Worm (Caenorhabditis elegans) whole organism, L2 larva: ENCODE measurements around the gene pkhm-2.
A peak's percentile ranks its signal among the peaks of the same experiment; 100 is the strongest.

Experiments used
- C34F6.9 ChIP-seq: fragments of 150-350 bp; optimal IDR thresholded peaks from 2 replicates; lab custom pipeline; 2014; ENCODE audit warnings: missing biosample characterization, missing genetic modification characterization
- F13H6.1 ChIP-seq: sonication (generic microtip); optimal IDR thresholded peaks from 2 replicates; lab custom pipeline; 2016; ENCODE audit warnings: missing genetic modification characterization, missing compliant biosample characterization
- R02D3.7 ChIP-seq: fragments of 150-350 bp; optimal IDR thresholded peaks from 2 replicates; lab custom pipeline; 2014; ENCODE audit warnings: missing biosample characterization, missing genetic modification characterization
- ZK546.5 ChIP-seq: sonication (generic microtip); optimal IDR thresholded peaks from 2 replicates; lab custom pipeline; 2017; ENCODE audit warnings: missing biosample characterization, missing genetic modification characterization
- alr-1 ChIP-seq: fragments of 150-350 bp; optimal IDR thresholded peaks from 2 replicates; lab custom pipeline; 2014; ENCODE audit warnings: missing biosample characterization, missing genetic modification characterization
- aly-2 ChIP-seq: fragments of 150-350 bp; optimal IDR thresholded peaks from 2 replicates; lab custom pipeline; 2014; ENCODE audit warnings: missing biosample characterization, missing genetic modification characterization
- ama-1 ChIP-seq: fragments of 150-350 bp; optimal IDR thresholded peaks from 2 replicates; lab custom pipeline; 2018; ENCODE audit warnings: inconsistent platforms
- blmp-1 ChIP-seq: sonication (generic microtip); optimal IDR thresholded peaks from 2 replicates; lab custom pipeline; 2017; ENCODE audit warnings: missing genetic modification characterization, mild to moderate bottlenecking, missing compliant biosample characterization, antibody characterized with exemption, moderate library complexity; ENCODE audit not compliant: insufficient read depth
- ceh-82 ChIP-seq: fragments of 150-350 bp; optimal IDR thresholded peaks from 2 replicates; lab custom pipeline; 2014; ENCODE audit warnings: missing biosample characterization, missing genetic modification characterization
- crh-2 ChIP-seq: sonication (generic microtip); optimal IDR thresholded peaks from 2 replicates; lab custom pipeline; 2017; ENCODE audit warnings: missing biosample characterization, missing genetic modification characterization
- dmd-4 ChIP-seq: sonication (generic microtip); optimal IDR thresholded peaks from 2 replicates; lab custom pipeline; 2017; ENCODE audit warnings: missing biosample characterization, missing genetic modification characterization
- egl-27 ChIP-seq: sonication (generic microtip); optimal IDR thresholded peaks from 3 replicates; lab custom pipeline; 2017; ENCODE audit warnings: missing biosample characterization, missing genetic modification reagents, missing genetic modification characterization
- elt-1 ChIP-seq: fragments of 150-350 bp; optimal IDR thresholded peaks from 2 replicates; lab custom pipeline; 2014; ENCODE audit warnings: missing biosample characterization, missing genetic modification characterization
- gmeb-1 ChIP-seq: fragments of 150-350 bp; optimal IDR thresholded peaks from 2 replicates; lab custom pipeline; 2014; ENCODE audit warnings: missing biosample characterization, missing genetic modification characterization
- lin-11 ChIP-seq: fragments of 150-350 bp; sonication (generic microtip); optimal IDR thresholded peaks from 2 replicates; lab custom pipeline; 2014; ENCODE audit warnings: missing biosample characterization, missing genetic modification characterization, inconsistent platforms, mixed read lengths
- lin-13 ChIP-seq: fragments of 150-350 bp; optimal IDR thresholded peaks from 2 replicates; lab custom pipeline; 2014; ENCODE audit warnings: missing biosample characterization, missing genetic modification reagents, missing genetic modification characterization
- lin-39 ChIP-seq: fragments of 150-350 bp; optimal IDR thresholded peaks from 2 replicates; lab custom pipeline; 2014; ENCODE audit warnings: missing biosample characterization, missing genetic modification reagents, missing genetic modification characterization
- lsy-2 ChIP-seq, 2 experiments: fragments of 150-350 bp in 1 of 2; sonication (generic microtip) in 1 of 2; optimal IDR thresholded peaks; 2 replicates each; lab custom pipeline; 2014 to 2017; ENCODE audit warnings: missing biosample characterization in 2 of 2, missing genetic modification characterization in 2 of 2
- mab-5 ChIP-seq: fragments of 150-350 bp; optimal IDR thresholded peaks from 2 replicates; lab custom pipeline; 2014; ENCODE audit warnings: missing biosample characterization, missing genetic modification characterization
- mbf-1 ChIP-seq: sonication (generic microtip); optimal IDR thresholded peaks from 2 replicates; lab custom pipeline; 2017; ENCODE audit warnings: missing biosample characterization, missing genetic modification characterization
- mdl-1 ChIP-seq, 2 experiments: fragments of 150-350 bp in 1 of 2; sonication (generic microtip) in 1 of 2; optimal IDR thresholded peaks; 2 replicates each; lab custom pipeline; 2017; ENCODE audit warnings: missing biosample characterization in 2 of 2, missing genetic modification characterization in 2 of 2
- nhr-10 ChIP-seq: sonication (generic microtip); optimal IDR thresholded peaks from 2 replicates; lab custom pipeline; 2017; ENCODE audit warnings: missing biosample characterization, missing genetic modification characterization
- nhr-11 ChIP-seq: fragments of 150-350 bp; optimal IDR thresholded peaks from 2 replicates; lab custom pipeline; 2014; ENCODE audit warnings: missing biosample characterization, missing genetic modification characterization
- nhr-12 ChIP-seq: fragments of 150-350 bp; optimal IDR thresholded peaks from 2 replicates; lab custom pipeline; 2014; ENCODE audit warnings: missing biosample characterization, missing genetic modification characterization
- nhr-129 ChIP-seq: fragments of 150-350 bp; optimal IDR thresholded peaks from 2 replicates; lab custom pipeline; 2014; ENCODE audit warnings: missing biosample characterization, missing genetic modification characterization
- nhr-21 ChIP-seq: fragments of 150-350 bp; optimal IDR thresholded peaks from 2 replicates; lab custom pipeline; 2014; ENCODE audit warnings: missing biosample characterization, missing genetic modification characterization
- nhr-23 ChIP-seq: fragments of 150-350 bp; optimal IDR thresholded peaks from 2 replicates; lab custom pipeline; 2014; ENCODE audit warnings: missing biosample characterization, missing genetic modification reagents, missing genetic modification characterization
- nhr-237 ChIP-seq: fragments of 150-350 bp; optimal IDR thresholded peaks from 2 replicates; lab custom pipeline; 2014; ENCODE audit warnings: missing biosample characterization, missing genetic modification characterization
- nhr-25 ChIP-seq: fragments of 150-350 bp; sonication (generic microtip); optimal IDR thresholded peaks from 3 replicates; lab custom pipeline; 2014; ENCODE audit warnings: missing biosample characterization, missing genetic modification characterization
- nhr-77 ChIP-seq: fragments of 150-350 bp; optimal IDR thresholded peaks from 2 replicates; lab custom pipeline; 2014; ENCODE audit warnings: missing biosample characterization, missing genetic modification characterization
- peb-1 ChIP-seq: fragments of 150-350 bp; optimal IDR thresholded peaks from 2 replicates; lab custom pipeline; 2014; ENCODE audit warnings: missing biosample characterization, missing genetic modification characterization
- sem-4 ChIP-seq: fragments of 150-350 bp; optimal IDR thresholded peaks from 2 replicates; lab custom pipeline; 2014; ENCODE audit warnings: missing biosample characterization, missing genetic modification reagents, missing genetic modification characterization
- skn-1 ChIP-seq: sonication (generic microtip); optimal IDR thresholded peaks from 2 replicates; lab custom pipeline; 2017; ENCODE audit warnings: missing biosample characterization, missing genetic modification characterization
- sma-3 ChIP-seq: sonication (generic microtip); optimal IDR thresholded peaks from 2 replicates; lab custom pipeline; 2016; ENCODE audit warnings: missing genetic modification reagents, missing genetic modification characterization, missing compliant biosample characterization
- snpc-4 ChIP-seq: fragments of 150-350 bp; optimal IDR thresholded peaks from 2 replicates; lab custom pipeline; 2014; ENCODE audit warnings: missing biosample characterization, missing genetic modification characterization
- unc-39 ChIP-seq: fragments of 150-350 bp; optimal IDR thresholded peaks from 2 replicates; lab custom pipeline; 2014; ENCODE audit warnings: missing biosample characterization, missing genetic modification characterization
- unc-55 ChIP-seq: fragments of 150-350 bp; sonication (generic microtip); optimal IDR thresholded peaks from 3 replicates; lab custom pipeline; 2014; ENCODE audit warnings: missing biosample characterization, missing genetic modification reagents, missing genetic modification characterization
- unc-62 ChIP-seq: fragments of 150-350 bp; optimal IDR thresholded peaks from 2 replicates; lab custom pipeline; 2014; ENCODE audit warnings: missing biosample characterization, missing genetic modification reagents, missing genetic modification characterization
- zag-1 ChIP-seq: fragments of 150-350 bp; optimal IDR thresholded peaks from 2 replicates; lab custom pipeline; 2014; ENCODE audit warnings: missing biosample characterization, missing genetic modification characterization
- ztf-1 ChIP-seq: fragments of 200-800 bp; sonication (Bioruptor generic); conservative IDR thresholded peaks from 2 replicates; pipeline ENCODE4 v1.3.6; 2022; ENCODE audit warnings: missing genetic modification characterization, missing compliant biosample characterization
- ztf-11 ChIP-seq: sonication (generic microtip); optimal IDR thresholded peaks from 2 replicates; lab custom pipeline; 2017; ENCODE audit warnings: missing biosample characterization, missing genetic modification characterization
- ztf-4 ChIP-seq: fragments of 150-350 bp; optimal IDR thresholded peaks from 2 replicates; lab custom pipeline; 2014; ENCODE audit warnings: missing biosample characterization, missing genetic modification characterization

pkhm-2 gene

ce11 chrX:15188986-15189675 lies 7.9 kb upstream of the pkhm-2 start (continued):
- TF ChIP-seq snpc-4 (tag; lab: Kevin White, UChicago) = peak; percentile 16
- TF ChIP-seq lin-13 (GFP tag; lab: Kevin White, UChicago) = peak; percentile 63
- TF ChIP-seq peb-1 (tag; lab: Kevin White, UChicago) = no peak
- no peak for TF ChIP-seq aly-2 (tag; lab: Kevin White, UChicago)
- TF ChIP-seq lin-11 (tag; lab: Kevin White, UChicago) = peak; percentile 31
- TF ChIP-seq unc-62 = no peak

ce11 chrX:15188510-15188909 lies 7.2 kb upstream of the pkhm-2 start:
- no peak for TF ChIP-seq nhr-237 (tag; lab: Kevin White, UChicago)
- TF ChIP-seq unc-62 = no peak
- TF ChIP-seq skn-1 (tag; lab: Kevin White, UChicago) = peak; percentile 42
- no peak for TF ChIP-seq ama-1 (lab: Kevin White, UChicago)

DNA sequence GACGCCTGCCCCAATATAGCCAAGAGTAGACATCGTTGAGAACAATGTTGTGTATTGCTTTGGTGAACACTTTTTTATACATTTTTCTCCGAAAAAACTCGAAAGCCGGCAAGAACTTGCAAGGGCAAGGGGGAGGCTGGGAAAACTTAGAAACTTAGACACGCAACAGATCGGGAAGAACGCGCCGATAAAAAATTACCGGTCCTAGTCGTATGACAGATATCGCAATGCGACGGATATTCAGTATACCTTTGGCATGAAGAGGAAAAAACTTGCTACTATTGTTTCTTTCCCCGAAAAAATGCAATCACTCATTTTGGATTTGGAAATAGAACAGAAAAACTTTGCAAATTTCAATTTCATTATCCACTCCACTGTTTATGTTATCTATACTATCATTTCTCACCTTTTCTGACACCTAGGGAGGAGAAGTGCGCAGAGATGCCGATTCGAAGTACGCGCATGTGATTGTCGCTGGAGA lies 4.8 kb downstream of the pkhm-2 start, which contains the start of gene col-41:
col-41 (minus strand) TSS at position 51 of the 481 bp plus-strand sequence.
- TF ChIP-seq nhr-25 (tag; lab: Kevin White, UChicago) (peak; percentile 29), nhr-77 (tag; lab: Kevin White, UChicago) (no peak), nhr-11 (tag; lab: Kevin White, UChicago) (no peak), crh-2 (tag; lab: Kevin White, UChicago) (no peak), gmeb-1 (tag; lab: Kevin White, UChicago) (no peak), skn-1 (tag; lab: Kevin White, UChicago) (no peak), dmd-4 (no peak), nhr-23 (tag; lab: Kevin White, UChicago) (no peak), nhr-21 (tag; lab: Kevin White, UChicago) (peak; percentile 14), ama-1 (lab: Kevin White, UChicago) (no peak), ztf-4 (tag; lab: Kevin White, UChicago) (no peak)
- TF ChIP-seq, all 48 proteins: peak for 2

DNA sequence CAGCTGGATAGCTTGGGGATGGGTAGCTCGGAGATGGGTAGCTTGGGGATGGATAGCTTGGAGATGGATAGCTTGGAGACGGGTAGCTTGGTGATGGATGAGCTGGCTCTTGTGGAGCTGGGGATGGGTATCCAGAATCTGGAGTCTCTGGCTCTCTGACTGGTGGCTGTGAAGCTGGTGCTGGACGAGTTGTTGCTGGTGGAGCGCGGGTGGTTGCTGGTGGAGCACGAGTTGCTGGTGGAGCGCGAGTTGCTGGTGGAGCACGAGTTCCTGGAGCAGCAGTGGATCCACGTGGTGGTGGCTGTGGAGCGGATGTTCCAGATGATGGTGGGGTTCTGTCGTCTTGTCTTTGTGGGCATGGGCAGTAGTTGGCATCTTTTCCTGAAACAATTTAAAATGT lies 6.1 kb downstream of the pkhm-2 start:
- TF ChIP-seq lsy-2 (tag; optimal IDR thresholded peaks at IDR 0.05; lab: Kevin White, UChicago) (no peak), nhr-25 (tag; lab: Kevin White, UChicago) (no peak), nhr-23 (tag; lab: Kevin White, UChicago) (no peak)

- no peak for TF ChIP-seq skn-1 (tag; lab: Kevin White, UChicago)
- TF ChIP-seq nhr-129 (tag; lab: Kevin White, UChicago) = peak; percentile 74
- peak in 1 of 2 experiments; percentile 3 for TF ChIP-seq mdl-1 (tag; optimal IDR thresholded peaks at IDR 0.05; lab: Kevin White, UChicago)
- no peak for TF ChIP-seq nhr-10 (tag; lab: Kevin White, UChicago)
- TF ChIP-seq F13H6.1 = peak; percentile 85
- no peak for TF ChIP-seq aly-2 (tag; lab: Kevin White, UChicago)
- peak; percentile 85 for TF ChIP-seq unc-55 (GFP tag; lab: Kevin White, UChicago)
- TF ChIP-seq lsy-2 (tag; optimal IDR thresholded peaks at IDR 0.05; lab: Kevin White, UChicago) = peak; percentile 44 to 90
- no peak for TF ChIP-seq mbf-1 (tag; lab: Kevin White, UChicago)
- TF ChIP-seq C34F6.9 (tag; lab: Kevin White, UChicago) = peak; percentile 91
- no peak for TF ChIP-seq dmd-4
- no peak for TF ChIP-seq elt-1 (tag; lab: Kevin White, UChicago)
- no peak for TF ChIP-seq ceh-82
- TF ChIP-seq nhr-237 (tag; lab: Kevin White, UChicago) = no peak
- no peak for TF ChIP-seq nhr-23 (tag; lab: Kevin White, UChicago)
- TF ChIP-seq R02D3.7 (tag; lab: Kevin White, UChicago) = no peak
- TF ChIP-seq ztf-4 (tag; lab: Kevin White, UChicago) = peak; percentile 35
- peak; percentile 45 for TF ChIP-seq mab-5 (tag; lab: Kevin White, UChicago)
- TF ChIP-seq zag-1 = no peak
- TF ChIP-seq nhr-21 (tag; lab: Kevin White, UChicago) = peak; percentile 63
- TF ChIP-seq sma-3 (GFP tag; lab: Kevin White, UChicago) = peak; percentile 79
- TF ChIP-seq ZK546.5 (tag; lab: Kevin White, UChicago) = no peak
- no peak for TF ChIP-seq unc-39 (tag; lab: Kevin White, UChicago)
- peak; percentile 81 for TF ChIP-seq lin-13 (GFP tag; lab: Kevin White, UChicago)
- no peak for TF ChIP-seq lin-39 (tag; lab: Kevin White, UChicago)
- TF ChIP-seq nhr-77 (tag; lab: Kevin White, UChicago) = no peak
- TF ChIP-seq ztf-1 (GFP tag; lab: Robert Waterston, UW) = no peak
- no peak for TF ChIP-seq peb-1 (tag; lab: Kevin White, UChicago)
- TF ChIP-seq blmp-1 (tag; lab: Kevin White, UChicago) = no peak
- no peak for TF ChIP-seq nhr-12 (tag; lab: Kevin White, UChicago)
- TF ChIP-seq egl-27 (tag; lab: Kevin White, UChicago) = peak; percentile 57
- peak; percentile 86 for TF ChIP-seq sem-4 (tag; lab: Kevin White, UChicago)
- no peak for TF ChIP-seq alr-1 (tag; lab: Kevin White, UChicago)
- TF ChIP-seq ztf-11 (tag; lab: Kevin White, UChicago) = no peak
- no peak for TF ChIP-seq ama-1 (lab: Kevin White, UChicago)
Measured at ce11 chrX:15173303-15173904, 7.9 kb downstream of the pkhm-2 start, which contains the start of gene ucr-2.2. Gene ucr-2.2 (plus strand): TSS chrX:15173904.
